Worm (Caenorhabditis elegans) whole organism, young adult: ENCODE measurements around the gene ugt-53.

ENCODE experiments used
- dpff-1 ChIP-seq: sonication (generic microtip); optimal IDR thresholded peaks from 2 replicates; lab custom pipeline; 2017; ENCODE audit warnings: mild to moderate bottlenecking, missing genetic modification characterization, missing compliant biosample characterization
- dpl-1 ChIP-seq: fragments of 150-350 bp; optimal IDR thresholded peaks from 2 replicates; lab custom pipeline; 2014; ENCODE audit warnings: missing biosample characterization, missing genetic modification reagents, missing genetic modification characterization

ce11 chrV:2830817-2831216 lies 18.3 kb upstream of the ugt-53 start, which contains the start of gene srw-2:
- TF ChIP-seq dpff-1 (tag; lab: Kevin White, UChicago) (no peak), dpl-1 (GFP tag; lab: Kevin White, UChicago) (no peak)
